Fruit fly (Drosophila melanogaster) whole organism, embryonic: ENCODE data around the gene CG11294.

Experiments used
- Bteb2 ChIP-seq: fragments of 200-800 bp; sonication (Bioruptor generic); optimal IDR thresholded peaks from 2 replicates; lab custom pipeline; 2016; ENCODE audit warnings: missing biosample characterization, missing genetic modification characterization
- CG11456 ChIP-seq: fragments of 200-800 bp; sonication (Bioruptor generic); IDR thresholded peaks from 3 replicates; pipeline ENCODE4 v1.3.6; 2022; ENCODE audit warnings: missing biosample characterization, missing genetic modification characterization
- CG12299 ChIP-seq: fragments of 200-800 bp; sonication (Bioruptor generic); optimal IDR thresholded peaks from 2 replicates; lab custom pipeline; 2018; ENCODE audit warnings: missing biosample characterization, mild to moderate bottlenecking, missing genetic modification characterization
- CG12391 ChIP-seq: fragments of 200-800 bp; sonication (Bioruptor generic); optimal IDR thresholded peaks from 3 replicates; lab custom pipeline; 2018; ENCODE audit warnings: missing biosample characterization, mild to moderate bottlenecking, missing genetic modification characterization, moderate library complexity
- CG13424 ChIP-seq: fragments of 200-800 bp; sonication (Bioruptor generic); optimal IDR thresholded peaks from 2 replicates; lab custom pipeline; 2019; ENCODE audit warnings: missing biosample characterization, mild to moderate bottlenecking, missing genetic modification characterization, moderate library complexity
- CG13624 ChIP-seq: fragments of 200-800 bp; sonication (Bioruptor generic); optimal IDR thresholded peaks from 2 replicates; lab custom pipeline; 2016; ENCODE audit warnings: missing biosample characterization, missing genetic modification characterization
- CG15514 ChIP-seq: fragments of 200-800 bp; sonication (Bioruptor generic); optimal IDR thresholded peaks from 3 replicates; lab custom pipeline; 2017; ENCODE audit warnings: missing biosample characterization, missing genetic modification characterization, mild to moderate bottlenecking, moderate library complexity, missing genetic modification reagents
- CG17385 ChIP-seq: fragments of 200-800 bp; sonication (Bioruptor generic); optimal IDR thresholded peaks from 3 replicates; lab custom pipeline; 2018; ENCODE audit warnings: missing biosample characterization, mild to moderate bottlenecking, missing genetic modification characterization
- CG2875 ChIP-seq: fragments of 200-800 bp; sonication (Bioruptor generic); optimal IDR thresholded peaks from 2 replicates; lab custom pipeline; 2017; ENCODE audit warnings: missing biosample characterization, mild to moderate bottlenecking, missing genetic modification characterization, missing genetic modification reagents
- CG31441 ChIP-seq: fragments of 200-800 bp; sonication (Bioruptor generic); IDR thresholded peaks from 2 replicates; pipeline ENCODE4 v1.3.6; 2022; ENCODE audit warnings: missing biosample characterization, missing genetic modification characterization
- CG5180 ChIP-seq: fragments of 200-800 bp; sonication (Bioruptor generic); optimal IDR thresholded peaks from 3 replicates; lab custom pipeline; 2017; ENCODE audit warnings: missing biosample characterization, missing genetic modification characterization, mild to moderate bottlenecking, moderate library complexity, missing genetic modification reagents
- CG6254 ChIP-seq: fragments of 200-800 bp; sonication (Bioruptor generic); optimal IDR thresholded peaks from 3 replicates; lab custom pipeline; 2017; ENCODE audit warnings: mild to moderate bottlenecking, missing biosample characterization, missing genetic modification reagents, missing genetic modification characterization
- CG8281 ChIP-seq: fragments of 200-800 bp; sonication (Bioruptor generic); optimal IDR thresholded peaks from 2 replicates; lab custom pipeline; 2018; ENCODE audit warnings: missing biosample characterization, mild to moderate bottlenecking, missing genetic modification characterization, moderate library complexity
- CG9727 ChIP-seq: fragments of 200-800 bp; sonication (Bioruptor generic); optimal IDR thresholded peaks from 3 replicates; lab custom pipeline; 2017; ENCODE audit warnings: missing biosample characterization, mild to moderate bottlenecking, missing genetic modification characterization
- CG9932 ChIP-seq: fragments of 200-800 bp; sonication (Bioruptor generic); IDR thresholded peaks from 2 replicates; pipeline ENCODE4 v1.3.6; 2022; ENCODE audit warnings: missing biosample characterization, missing genetic modification characterization
- CoRest ChIP-seq: fragments of 200-800 bp; sonication (Bioruptor generic); optimal IDR thresholded peaks from 3 replicates; lab custom pipeline; 2018; ENCODE audit warnings: missing biosample characterization, mild to moderate bottlenecking, missing genetic modification characterization, moderate library complexity
- Dbx ChIP-seq: fragments of 200-800 bp; sonication (Bioruptor generic); IDR thresholded peaks from 3 replicates; pipeline ENCODE4 v1.3.6; 2022; ENCODE audit warnings: missing biosample characterization, missing genetic modification characterization
- Fer3 ChIP-seq: fragments of 200-800 bp; sonication (Bioruptor generic); optimal IDR thresholded peaks from 2 replicates; lab custom pipeline; 2018; ENCODE audit warnings: missing biosample characterization, mild to moderate bottlenecking, missing genetic modification characterization, moderate library complexity
- NC2β ChIP-seq: fragments of 200-800 bp; sonication (Bioruptor generic); optimal IDR thresholded peaks from 2 replicates; lab custom pipeline; 2016; ENCODE audit warnings: missing biosample characterization, missing genetic modification characterization
- NfI ChIP-seq: fragments of 200-800 bp; sonication (Bioruptor generic); optimal IDR thresholded peaks from 3 replicates; lab custom pipeline; 2018; ENCODE audit warnings: missing biosample characterization, mild to moderate bottlenecking, missing genetic modification characterization, moderate library complexity
- Opbp ChIP-seq: fragments of 200-800 bp; sonication (Bioruptor generic); IDR thresholded peaks from 3 replicates; pipeline ENCODE4 v1.3.6; 2022; ENCODE audit warnings: missing biosample characterization, missing genetic modification characterization; ENCODE audit not compliant: partially characterized antibody
- PHDP ChIP-seq: fragments of 200-800 bp; sonication (Bioruptor generic); optimal IDR thresholded peaks from 3 replicates; lab custom pipeline; 2018; ENCODE audit warnings: missing biosample characterization, mild to moderate bottlenecking, missing genetic modification characterization, moderate library complexity
- Pdp1 ChIP-seq, 2 experiments: fragments of 200-800 bp; sonication (Bioruptor generic); optimal IDR thresholded peaks; 3 replicates each; lab custom pipeline; 2016; ENCODE audit warnings: missing biosample characterization in 2 of 2, missing genetic modification characterization in 2 of 2, mild to moderate bottlenecking in 1 of 2, moderate library complexity in 1 of 2
- Scr ChIP-seq: fragments of 200-800 bp; sonication (Bioruptor generic); IDR thresholded peaks from 2 replicates; pipeline ENCODE4 v1.3.6; 2022; ENCODE audit warnings: missing biosample characterization, missing genetic modification characterization; ENCODE audit not compliant: partially characterized antibody
- Ssrp ChIP-seq: fragments of 200-800 bp; sonication (Bioruptor generic); optimal IDR thresholded peaks from 2 replicates; lab custom pipeline; 2018; ENCODE audit warnings: missing biosample characterization, mild to moderate bottlenecking, missing genetic modification characterization, moderate library complexity
- Tbp ChIP-seq: fragments of >200 bp; optimal IDR thresholded peaks from 2 replicates; lab custom pipeline; 2018; ENCODE audit warnings: missing biosample characterization, missing genetic modification characterization
- Xbp1 ChIP-seq: fragments of 200-800 bp; sonication (Bioruptor generic); optimal IDR thresholded peaks from 3 replicates; lab custom pipeline; 2016; ENCODE audit warnings: missing biosample characterization, mild to moderate bottlenecking, missing genetic modification characterization
- ac ChIP-seq: fragments of 200-800 bp; sonication (Bioruptor generic); optimal IDR thresholded peaks from 3 replicates; lab custom pipeline; 2017; ENCODE audit warnings: missing biosample characterization, mild to moderate bottlenecking, missing genetic modification characterization
- bsh ChIP-seq, 2 experiments: fragments of 200-800 bp; sonication (Bioruptor generic); optimal IDR thresholded peaks; 2 replicates each; lab custom pipeline; 2017 to 2018; ENCODE audit warnings: mild to moderate bottlenecking in 2 of 2, missing biosample characterization in 2 of 2, missing genetic modification characterization in 2 of 2, moderate library complexity in 1 of 2
- chm ChIP-seq: fragments of 200-800 bp; sonication (Bioruptor generic); IDR thresholded peaks from 2 replicates; pipeline ENCODE4 v1.3.6; 2022; ENCODE audit warnings: missing biosample characterization, missing genetic modification characterization
- chn ChIP-seq: fragments of 200-800 bp; sonication (Bioruptor generic); optimal IDR thresholded peaks from 2 replicates; lab custom pipeline; 2016; ENCODE audit warnings: missing biosample characterization, missing genetic modification characterization
- dmrt11E ChIP-seq: fragments of 200-800 bp; sonication (Bioruptor generic); optimal IDR thresholded peaks from 3 replicates; lab custom pipeline; 2018; ENCODE audit warnings: missing biosample characterization, mild to moderate bottlenecking, missing genetic modification characterization, moderate library complexity
- gsb-n ChIP-seq: fragments of 200-800 bp; sonication (Bioruptor generic); optimal IDR thresholded peaks from 3 replicates; lab custom pipeline; 2018; ENCODE audit warnings: missing biosample characterization, mild to moderate bottlenecking, missing genetic modification characterization
- hbn ChIP-seq: fragments of 200-800 bp; sonication (Bioruptor generic); IDR thresholded peaks from 2 replicates; pipeline ENCODE4 v1.3.6; 2022; ENCODE audit warnings: missing biosample characterization, missing genetic modification characterization; ENCODE audit not compliant: partially characterized antibody
- inv ChIP-seq: fragments of 200-800 bp; sonication (Bioruptor generic); IDR thresholded peaks from 2 replicates; pipeline ENCODE4 v1.3.6; 2022; ENCODE audit warnings: missing biosample characterization, missing genetic modification characterization; ENCODE audit not compliant: partially characterized antibody
- ken ChIP-seq: fragments of 200-800 bp; sonication (Bioruptor generic); IDR thresholded peaks from 3 replicates; pipeline ENCODE4 v1.3.6; 2022; ENCODE audit warnings: missing biosample characterization, missing genetic modification characterization
- nmo ChIP-seq: fragments of 200-800 bp; sonication (Bioruptor generic); optimal IDR thresholded peaks from 2 replicates; lab custom pipeline; 2018; ENCODE audit warnings: missing biosample characterization, mild to moderate bottlenecking, missing genetic modification characterization, moderate library complexity
- odd ChIP-seq: fragments of 200-800 bp; sonication (Bioruptor generic); optimal IDR thresholded peaks from 2 replicates; lab custom pipeline; 2017; ENCODE audit warnings: missing biosample characterization, mild to moderate bottlenecking, missing genetic modification characterization
- pb ChIP-seq: fragments of 200-800 bp; sonication (Bioruptor generic); optimal IDR thresholded peaks from 3 replicates; lab custom pipeline; 2016; ENCODE audit warnings: missing biosample characterization, missing genetic modification characterization
- phol ChIP-seq: fragments of 200-800 bp; sonication (Bioruptor generic); optimal IDR thresholded peaks from 3 replicates; lab custom pipeline; 2018; ENCODE audit warnings: missing biosample characterization, mild to moderate bottlenecking, missing genetic modification characterization, moderate library complexity
- sna ChIP-seq: fragments of 200-800 bp; sonication (Bioruptor generic); IDR thresholded peaks from 2 replicates; pipeline ENCODE4 v1.3.6; 2022; ENCODE audit warnings: missing biosample characterization, missing genetic modification characterization; ENCODE audit not compliant: partially characterized antibody
- sqz ChIP-seq: fragments of 200-800 bp; sonication (Bioruptor generic); optimal IDR thresholded peaks from 3 replicates; lab custom pipeline; 2018; ENCODE audit warnings: missing biosample characterization, mild to moderate bottlenecking, missing genetic modification characterization
- stc ChIP-seq: fragments of 200-800 bp; sonication (Bioruptor generic); IDR thresholded peaks from 2 replicates; pipeline ENCODE4 v1.3.6; 2022; ENCODE audit warnings: missing biosample characterization, missing genetic modification characterization
- sug ChIP-seq: fragments of 200-800 bp; optimal IDR thresholded peaks from 2 replicates; lab custom pipeline; 2019; ENCODE audit warnings: missing biosample characterization, mild to moderate bottlenecking, missing genetic modification characterization, moderate library complexity
- tgo ChIP-seq: fragments of 200-800 bp; sonication (Bioruptor generic); IDR thresholded peaks from 3 replicates; pipeline ENCODE4 v1.3.6; 2022; ENCODE audit warnings: missing biosample characterization, missing genetic modification characterization
- unc-4 ChIP-seq: fragments of 200-800 bp; sonication (Bioruptor generic); IDR thresholded peaks from 2 replicates; pipeline ENCODE4 v1.3.6; 2022; ENCODE audit warnings: missing biosample characterization, missing genetic modification characterization; ENCODE audit not compliant: partially characterized antibody
- zen ChIP-seq: fragments of 200-800 bp; sonication (Bioruptor generic); optimal IDR thresholded peaks from 3 replicates; lab custom pipeline; 2018; ENCODE audit warnings: missing biosample characterization, mild to moderate bottlenecking, missing genetic modification characterization, moderate library complexity
- zfh1 ChIP-seq: fragments of 200-800 bp; sonication (Bioruptor generic); IDR thresholded peaks from 3 replicates; pipeline ENCODE4 v1.3.6; 2022; ENCODE audit warnings: missing biosample characterization, missing genetic modification characterization

The CG11294 gene

DNA sequence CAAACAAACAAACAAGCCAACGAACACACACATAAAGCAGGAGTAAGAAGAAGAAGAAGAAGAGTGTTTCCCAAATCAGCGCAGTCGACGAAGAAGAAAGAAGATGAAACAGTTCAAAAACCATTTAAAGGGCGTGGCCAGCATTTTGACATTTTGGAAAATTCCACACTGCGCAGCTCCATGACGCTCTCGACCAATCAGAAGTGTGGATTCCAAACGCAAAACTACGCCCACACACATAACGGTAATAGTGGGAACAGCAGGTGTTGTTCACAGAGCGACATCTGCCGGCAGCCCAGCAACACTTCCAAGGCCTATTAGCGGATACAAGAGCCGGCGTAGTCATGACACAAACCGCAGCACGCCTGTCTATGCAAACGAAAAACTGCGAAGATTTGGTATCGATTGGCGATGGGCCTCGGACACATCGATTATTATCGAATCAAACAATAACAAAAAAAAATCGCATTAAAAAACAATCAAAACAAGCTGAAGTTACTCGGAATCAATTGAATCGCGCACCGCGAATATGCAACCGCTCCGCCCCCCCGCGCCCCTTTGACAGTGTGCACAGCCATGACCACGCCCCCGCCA is 16.7 kb downstream of the CG11294 start, which contains the start of gene Rubicon (continued):
- TF ChIP-seq CoRest = peak; percentile 53
- TF ChIP-seq CG12391 (tag; lab: Kevin White, UChicago) = peak; percentile 51
- peak; percentile 65; the same call in 2 of the 3 replicates for TF ChIP-seq ken (GFP tag; lab: Robert Waterston, UW)
- TF ChIP-seq bsh (GFP tag; optimal IDR thresholded peaks at IDR 0.05; lab: Kevin White, UChicago) = peak; percentile 33 to 82
- TF ChIP-seq pb (GFP tag; lab: Kevin White, UChicago) = peak; percentile 31
- peak; percentile 45; the same call in 1 of the 3 replicates for TF ChIP-seq zfh1 (GFP tag; lab: Robert Waterston, UW)
- TF ChIP-seq unc-4 = peak; percentile 88
- TF ChIP-seq sqz = peak; percentile 89
- peak; percentile 13 for TF ChIP-seq CG12299 (tag; lab: Kevin White, UChicago)
- no peak for TF ChIP-seq Ssrp (tag; lab: Kevin White, UChicago)
- TF ChIP-seq CG8281 (tag; lab: Kevin White, UChicago) = no peak
- no peak for TF ChIP-seq ac (GFP tag; lab: Kevin White, UChicago)
- peak; percentile 72; the same call in 2 of the 3 replicates for TF ChIP-seq CG11456 (GFP tag; lab: Robert Waterston, UW)
- TF ChIP-seq sug (tag; lab: Kevin White, UChicago) = peak; percentile 57
- peak; percentile 36 for TF ChIP-seq gsb-n (tag; lab: Kevin White, UChicago)
- TF ChIP-seq CG13624 (GFP tag; lab: Kevin White, UChicago) = peak; percentile 71
- TF ChIP-seq NfI (GFP tag; lab: Kevin White, UChicago) = peak; percentile 63
- TF ChIP-seq Dbx (GFP tag; lab: Robert Waterston, UW) = peak; percentile 79
- peak; percentile 68 for TF ChIP-seq chm (GFP tag; lab: Robert Waterston, UW)
- peak; percentile 93 for TF ChIP-seq CG15514 (GFP tag; lab: Kevin White, UChicago)
- TF ChIP-seq nmo (GFP tag; lab: Kevin White, UChicago) = peak; percentile 45
- TF ChIP-seq zen (tag; lab: Kevin White, UChicago) = peak; percentile 78
- no peak for TF ChIP-seq CG31441 (GFP tag; lab: Robert Waterston, UW)
- peak; percentile 23 for TF ChIP-seq chn
- peak; percentile 20 for TF ChIP-seq PHDP (tag; lab: Kevin White, UChicago)
- no peak for TF ChIP-seq CG5180 (GFP tag; lab: Kevin White, UChicago)
- peak; percentile 84 for TF ChIP-seq sna (GFP tag; lab: Robert Waterston, UW)
- TF ChIP-seq stc (GFP tag; lab: Robert Waterston, UW) = peak; percentile 48; the same call in 1 of the 2 replicates
- peak; percentile 78 for TF ChIP-seq CG17385 (GFP tag; lab: Kevin White, UChicago)
- TF ChIP-seq tgo (GFP tag; lab: Robert Waterston, UW) = no peak
- TF ChIP-seq CG2875 = peak; percentile 29
- peak; percentile 85 for TF ChIP-seq Scr (GFP tag; lab: Robert Waterston, UW)
- TF ChIP-seq CG13424 = peak; percentile 35
- peak; percentile 26 for TF ChIP-seq Fer3 (tag; lab: Kevin White, UChicago)
- TF ChIP-seq CG9932 (GFP tag; lab: Robert Waterston, UW) = peak; percentile 64
- TF ChIP-seq odd = no peak
- TF ChIP-seq CG6254 (GFP tag; lab: Kevin White, UChicago) = no peak
- peak; percentile 86 for TF ChIP-seq hbn (GFP tag; lab: Robert Waterston, UW)
- TF ChIP-seq Tbp = no peak
- peak; percentile 59 for TF ChIP-seq Xbp1 (GFP tag; lab: Kevin White, UChicago)
- peak; percentile 45 for TF ChIP-seq dmrt11E
- TF ChIP-seq Opbp (GFP tag; lab: Robert Waterston, UW) = peak; percentile 89
- peak in 1 of 2 experiments; percentile 61 for TF ChIP-seq Pdp1 (GFP tag; optimal IDR thresholded peaks at IDR 0.05; lab: Kevin White, UChicago)
- no peak for TF ChIP-seq Bteb2 (GFP tag; lab: Kevin White, UChicago)
- TF ChIP-seq inv = peak; percentile 77
- TF ChIP-seq NC2β (GFP tag; lab: Kevin White, UChicago) = peak; percentile 64
- peak; percentile 37 for TF ChIP-seq phol
- TF ChIP-seq CG9727 = peak; percentile 17
